Worm (Caenorhabditis elegans): ENCODE results near the gene Y67D8C.7.

Gene Y67D8C.7

DNA sequence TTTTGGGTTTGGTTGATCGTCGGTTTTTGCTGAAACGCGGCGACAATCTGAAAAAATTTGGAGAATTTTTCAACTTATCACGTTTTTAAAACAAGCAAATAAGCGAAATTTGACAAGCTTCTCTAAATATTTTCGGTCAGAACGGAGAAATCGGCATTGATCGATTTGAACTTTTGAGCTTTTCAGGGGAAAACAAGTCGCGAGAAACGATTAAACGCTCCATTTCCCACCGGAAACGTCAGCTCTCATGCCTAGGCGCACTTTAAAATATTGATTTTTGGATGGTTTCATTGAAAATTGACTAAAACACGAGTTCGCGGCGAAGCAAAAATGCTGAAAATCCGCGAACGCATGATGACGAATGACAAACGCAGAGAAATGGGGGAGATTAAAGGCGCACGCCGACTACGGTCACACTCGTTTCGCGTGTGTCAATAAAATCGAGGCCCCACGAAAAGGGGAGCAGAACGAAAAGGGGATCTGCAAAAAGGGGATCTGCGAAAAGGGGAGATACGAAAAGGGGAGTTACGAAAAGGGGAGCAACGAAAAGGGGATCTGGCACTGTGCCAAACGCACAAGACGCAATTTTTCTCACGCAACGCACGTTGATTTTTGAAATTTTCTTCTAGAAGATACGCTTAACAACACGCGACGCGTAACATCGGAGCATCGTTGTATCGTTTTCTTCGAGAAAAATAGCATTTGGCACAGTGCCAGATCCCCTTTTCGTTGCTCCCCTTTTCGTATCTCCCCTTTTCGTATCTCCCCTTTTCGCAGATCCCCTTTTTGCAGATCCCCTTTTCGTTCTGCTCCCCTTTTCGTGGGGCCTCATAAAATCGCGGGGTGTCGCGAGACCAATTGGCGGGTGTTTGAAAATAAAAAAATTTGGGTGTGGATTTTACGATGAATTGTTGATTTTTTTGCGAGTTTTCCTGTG lies 16.4 kb downstream of the Y67D8C.7 start, which contains the start of gene eel-1 (continued):
- TF ChIP-seq hlh-30 (tag; optimal IDR thresholded peaks at IDR 0.05; ENCODE audit: insufficient read depth) (peak; percentile 37), C08G9.2 (tag; optimal IDR thresholded peaks at IDR 0.05) (peak; percentile 100), pqm-1 (tag; optimal IDR thresholded peaks at IDR 0.05) (peak; percentile 99), lim-6 (tag; optimal IDR thresholded peaks at IDR 0.05) (peak; percentile 100), ceh-6 (GFP tag; optimal IDR thresholded peaks at IDR 0.05) (peak; percentile 79), ets-4 (tag; optimal IDR thresholded peaks at IDR 0.05) (peak; percentile 99), F13H6.1 (tag; optimal IDR thresholded peaks at IDR 0.05) (peak; percentile 99), sox-4 (tag; optimal IDR thresholded peaks at IDR 0.05) (peak; percentile 59), sdc-2 (tag; optimal IDR thresholded peaks at IDR 0.05) (peak; percentile 89), eyg-1 (tag; optimal IDR thresholded peaks at IDR 0.05) (peak; percentile 91), hlh-8 (tag; optimal IDR thresholded peaks at IDR 0.05) (peak; percentile 99), ceh-18 (tag; optimal IDR thresholded peaks at IDR 0.05) (peak; percentile 98), ceh-19 (GFP tag; optimal IDR thresholded peaks at IDR 0.05) (peak; percentile 94), che-1 (tag; optimal IDR thresholded peaks at IDR 0.05) (peak; percentile 48), pros-1 (tag; optimal IDR thresholded peaks at IDR 0.05) (peak; percentile 22), hlh-6 (tag; optimal IDR thresholded peaks at IDR 0.05) (peak; percentile 92), dmd-4 (tag; optimal IDR thresholded peaks at IDR 0.05; ENCODE audit: borderline replicate concordance) (peak; percentile 99), pag-3 (tag; optimal IDR thresholded peaks at IDR 0.05; ENCODE audit: borderline replicate concordance) (peak; percentile 98), mec-3 (tag; optimal IDR thresholded peaks at IDR 0.05; ENCODE audit: borderline replicate concordance) (peak; percentile 99), pat-9 (tag; optimal IDR thresholded peaks at IDR 0.05) (peak; percentile 65), unc-3 (GFP tag; conservative IDR thresholded peaks at IDR 0.05) (peak; percentile 86), unc-3 (tag; optimal IDR thresholded peaks at IDR 0.05) (peak; percentile 93), hlh-13 (GFP tag; optimal IDR thresholded peaks at IDR 0.05) (peak; percentile 69), syd-9 (tag; optimal IDR thresholded peaks at IDR 0.05) (peak; percentile 98), fax-1 (tag; optimal IDR thresholded peaks at IDR 0.05) (peak; percentile 98), unc-42 (tag; optimal IDR thresholded peaks at IDR 0.05) (peak; percentile 96), ztf-16 (tag; optimal IDR thresholded peaks at IDR 0.05) (peak; percentile 93), fkh-6 (tag; optimal IDR thresholded peaks at IDR 0.05) (peak; percentile 92), ref-2 (tag; optimal IDR thresholded peaks at IDR 0.05) (peak; percentile 100), T23F11.4 (GFP tag; optimal IDR thresholded peaks at IDR 0.05) (peak; percentile 72), ceh-2 (tag; optimal IDR thresholded peaks at IDR 0.05) (peak; percentile 99), ceh-14 (tag; optimal IDR thresholded peaks at IDR 0.05) (peak; percentile 100), elt-4 (tag; optimal IDR thresholded peaks at IDR 0.05) (peak; percentile 99), npax-4 (tag; optimal IDR thresholded peaks at IDR 0.05) (peak; percentile 64), tbx-7 (tag; optimal IDR thresholded peaks at IDR 0.05) (peak; percentile 99), ceh-48 (tag; optimal IDR thresholded peaks at IDR 0.05) (peak; percentile 52)

DNA sequence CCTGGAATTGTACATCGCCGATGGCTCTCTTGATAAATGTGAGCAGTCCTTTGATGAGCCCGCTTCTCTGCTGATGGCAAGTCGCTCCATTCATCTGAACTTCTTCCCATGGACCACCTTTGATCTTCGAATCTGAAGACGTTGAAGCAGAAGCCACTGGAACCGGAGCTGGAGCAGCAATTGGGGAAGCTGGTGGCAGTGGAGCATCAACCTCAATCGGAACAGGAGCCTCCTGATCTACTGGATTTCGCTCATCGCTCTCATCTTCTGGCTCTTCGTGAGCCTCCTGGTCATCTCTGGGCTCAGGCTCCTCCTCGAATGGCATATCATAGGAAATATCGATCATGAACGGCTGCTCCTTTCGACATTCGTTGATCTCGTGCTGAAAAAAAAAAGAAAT lies 19.8 kb downstream of the Y67D8C.7 start:
- TF ChIP-seq pat-9 (tag; optimal IDR thresholded peaks at IDR 0.05) (no peak), pqm-1 (tag; optimal IDR thresholded peaks at IDR 0.05) (no peak), ceh-22 (tag; optimal IDR thresholded peaks at IDR 0.05) (no peak)

DNA sequence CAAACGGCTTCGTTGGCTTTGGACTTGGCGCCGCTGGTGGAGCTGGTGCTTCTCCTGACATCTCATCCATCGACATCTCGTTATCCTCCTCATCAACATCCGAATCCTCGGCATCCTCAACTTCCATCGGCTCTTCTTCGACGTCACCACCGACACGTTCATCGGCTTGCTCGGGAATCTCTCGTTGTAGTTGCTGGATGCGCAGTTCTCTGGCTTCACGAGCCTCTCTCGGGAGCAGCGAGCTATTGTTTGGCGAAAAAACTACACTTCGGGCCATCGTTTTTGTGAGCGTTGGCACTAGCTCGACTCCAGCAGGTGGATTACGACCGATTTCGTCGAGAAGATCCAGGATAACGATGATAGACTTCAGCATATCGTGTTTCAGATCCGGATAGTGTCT lies 20.7 kb downstream of the Y67D8C.7 start:
- TF ChIP-seq madf-2 (tag; optimal IDR thresholded peaks at IDR 0.05) = no peak
- TF ChIP-seq npax-4 (tag; optimal IDR thresholded peaks at IDR 0.05) = no peak
- no peak for TF ChIP-seq ceh-18 (tag; optimal IDR thresholded peaks at IDR 0.05)
